Fruit fly (Drosophila melanogaster): ENCODE measurements around the gene Diedel3.

The Diedel3 gene

dm6 chrX:19018102-19018814 lies 32.0 kb upstream of the Diedel3 start (continued):
- peak; percentile 86 for TF ChIP-seq org-1 (GFP tag; optimal IDR thresholded peaks at IDR 0.05)
- peak; percentile 58 for TF ChIP-seq CG8281 (tag; optimal IDR thresholded peaks at IDR 0.05)
- TF ChIP-seq CG4282 (GFP tag; optimal IDR thresholded peaks at IDR 0.05) = no peak
- peak; percentile 83 for TF ChIP-seq Xbp1 (GFP tag; optimal IDR thresholded peaks at IDR 0.05)
- TF ChIP-seq CG8944 (GFP tag; optimal IDR thresholded peaks at IDR 0.05) = peak; percentile 78
- TF ChIP-seq repo (GFP tag; optimal IDR thresholded peaks at IDR 0.05) = peak; percentile 71
- no peak for TF ChIP-seq CG7963 (GFP tag; IDR thresholded peaks at IDR 0.05; ENCODE audit: partially characterized antibody)
- TF ChIP-seq H15 (GFP tag; IDR thresholded peaks at IDR 0.05) = peak; percentile 52; the same call in 1 of the 3 replicates
- TF ChIP-seq CG9215 (GFP tag; IDR thresholded peaks at IDR 0.05) = peak; percentile 63
- TF ChIP-seq CG9797 (GFP tag; optimal IDR thresholded peaks at IDR 0.05) = no peak
- TF ChIP-seq Dip3 (GFP tag; optimal IDR thresholded peaks at IDR 0.05) = peak; percentile 47
- TF ChIP-seq Blimp-1 (GFP tag; optimal IDR thresholded peaks at IDR 0.05) = peak; percentile 78
- peak; percentile 77 for TF ChIP-seq CG7357 (GFP tag; IDR thresholded peaks at IDR 0.05)
- TF ChIP-seq croc (GFP tag; conservative IDR thresholded peaks at IDR 0.05) = peak; percentile 81
- peak; percentile 78 for TF ChIP-seq ase (GFP tag; IDR thresholded peaks at IDR 0.05)
- peak; percentile 77 for TF ChIP-seq Dek (tag; optimal IDR thresholded peaks at IDR 0.05)
- peak; percentile 68 for TF ChIP-seq CG15696 (tag; optimal IDR thresholded peaks at IDR 0.05)
- TF ChIP-seq CG11085 (GFP tag; IDR thresholded peaks at IDR 0.05) = peak; percentile 58
- peak; percentile 59 for TF ChIP-seq p53 (GFP tag; optimal IDR thresholded peaks at IDR 0.05)
- no peak for TF ChIP-seq CkIIα-i1 (GFP tag; IDR thresholded peaks at IDR 0.05)
- TF ChIP-seq eyg (GFP tag; optimal IDR thresholded peaks at IDR 0.05) = peak; percentile 58
- peak; percentile 34 for TF ChIP-seq CG30020 (tag; optimal IDR thresholded peaks at IDR 0.05)
- TF ChIP-seq CG8478 (optimal IDR thresholded peaks at IDR 0.05) = no peak
- peak; percentile 68 for TF ChIP-seq tup (GFP tag; optimal IDR thresholded peaks at IDR 0.05)
- TF ChIP-seq CG2202 (tag; optimal IDR thresholded peaks at IDR 0.05) = peak; percentile 80
- no peak for TF ChIP-seq nerfin-2 (GFP tag; IDR thresholded peaks at IDR 0.05; ENCODE audit: partially characterized antibody)
- TF ChIP-seq Dbx (GFP tag; IDR thresholded peaks at IDR 0.05) = peak; percentile 68
- peak; percentile 36 for TF ChIP-seq kni (GFP tag; optimal IDR thresholded peaks at IDR 0.05)
- TF ChIP-seq chif (GFP tag; optimal IDR thresholded peaks at IDR 0.05) = peak; percentile 78 to 85
- TF ChIP-seq bigmax (GFP tag; optimal IDR thresholded peaks at IDR 0.05) = no peak
- TF ChIP-seq so (GFP tag; IDR thresholded peaks at IDR 0.05) = peak; percentile 66; the same call in 2 of the 3 replicates
- TF ChIP-seq CG30431 (GFP tag; optimal IDR thresholded peaks at IDR 0.05) = peak; percentile 82
- TF ChIP-seq CG10147 (GFP tag; optimal IDR thresholded peaks at IDR 0.05) = peak; percentile 70
- peak; percentile 54 for TF ChIP-seq CG10462 (GFP tag; optimal IDR thresholded peaks at IDR 0.05)
- no peak for TF ChIP-seq lov (optimal IDR thresholded peaks at IDR 0.05)
- TF ChIP-seq lov (GFP tag; IDR thresholded peaks at IDR 0.05) = peak; percentile 79; the same call in 1 of the 3 replicates
- TF ChIP-seq Dll (GFP tag; IDR thresholded peaks at IDR 0.05; ENCODE audit: partially characterized antibody) = no peak
- TF ChIP-seq CG1024 (GFP tag; IDR thresholded peaks at IDR 0.05) = peak; percentile 71
- peak; percentile 77; the same call in 2 of the 3 replicates for TF ChIP-seq CG11456 (GFP tag; IDR thresholded peaks at IDR 0.05)
- no peak for TF ChIP-seq Kr (GFP tag; optimal IDR thresholded peaks at IDR 0.05)
- peak; percentile 63 for TF ChIP-seq esg (GFP tag; conservative IDR thresholded peaks at IDR 0.05)
- no peak for TF ChIP-seq ham (GFP tag; IDR thresholded peaks at IDR 0.05)
- peak; percentile 75 for TF ChIP-seq CG14441 (GFP tag; IDR thresholded peaks at IDR 0.05)
- TF ChIP-seq CG7839 (tag; optimal IDR thresholded peaks at IDR 0.05) = peak; percentile 86
- TF ChIP-seq CG13424 (tag; optimal IDR thresholded peaks at IDR 0.05) = peak; percentile 85
- TF ChIP-seq C15 (GFP tag; IDR thresholded peaks at IDR 0.05) = 0 out of 3 replicates have a peak, but pooled peaks have one; percentile 52
- TF ChIP-seq tgo (GFP tag; IDR thresholded peaks at IDR 0.05) = peak; percentile 84
- TF ChIP-seq CG11695 (GFP tag; IDR thresholded peaks at IDR 0.05) = peak; percentile 64; the same call in 2 of the 3 replicates
- TF ChIP-seq sna (GFP tag; IDR thresholded peaks at IDR 0.05; ENCODE audit: partially characterized antibody) = no peak
- TF ChIP-seq CG6654 (GFP tag; optimal IDR thresholded peaks at IDR 0.05) = peak; percentile 65
